Worm (Caenorhabditis elegans) whole organism, L2 larva: ENCODE measurements around the gene nhr-25.

ENCODE experiments used
- F13H6.1 ChIP-seq: sonication (generic microtip); optimal IDR thresholded peaks from 2 replicates; lab custom pipeline; 2016; ENCODE audit warnings: missing genetic modification characterization, missing compliant biosample characterization
- R02D3.7 ChIP-seq: fragments of 150-350 bp; optimal IDR thresholded peaks from 2 replicates; lab custom pipeline; 2014; ENCODE audit warnings: missing biosample characterization, missing genetic modification characterization
- Y55F3AM.14 ChIP-seq: fragments of 200-800 bp; sonication (Bioruptor generic); optimal IDR thresholded peaks from 2 replicates; lab custom pipeline; 2018; ENCODE audit warnings: mild to moderate bottlenecking, missing genetic modification characterization, missing compliant biosample characterization
- ZK546.5 ChIP-seq: sonication (generic microtip); optimal IDR thresholded peaks from 2 replicates; lab custom pipeline; 2017; ENCODE audit warnings: missing biosample characterization, missing genetic modification characterization
- ama-1 ChIP-seq: fragments of 150-350 bp; optimal IDR thresholded peaks from 2 replicates; lab custom pipeline; 2018; ENCODE audit warnings: inconsistent platforms
- ceh-16 ChIP-seq: fragments of 150-350 bp; optimal IDR thresholded peaks from 2 replicates; lab custom pipeline; 2014; ENCODE audit warnings: missing biosample characterization, missing genetic modification characterization
- ceh-82 ChIP-seq: fragments of 150-350 bp; optimal IDR thresholded peaks from 2 replicates; lab custom pipeline; 2014; ENCODE audit warnings: missing biosample characterization, missing genetic modification characterization
- crh-2 ChIP-seq: sonication (generic microtip); optimal IDR thresholded peaks from 2 replicates; lab custom pipeline; 2017; ENCODE audit warnings: missing biosample characterization, missing genetic modification characterization
- dmd-4 ChIP-seq: sonication (generic microtip); optimal IDR thresholded peaks from 2 replicates; lab custom pipeline; 2017; ENCODE audit warnings: missing biosample characterization, missing genetic modification characterization
- elt-1 ChIP-seq: fragments of 150-350 bp; optimal IDR thresholded peaks from 2 replicates; lab custom pipeline; 2014; ENCODE audit warnings: missing biosample characterization, missing genetic modification characterization
- gmeb-1 ChIP-seq: fragments of 150-350 bp; optimal IDR thresholded peaks from 2 replicates; lab custom pipeline; 2014; ENCODE audit warnings: missing biosample characterization, missing genetic modification characterization
- lin-11 ChIP-seq: fragments of 150-350 bp; sonication (generic microtip); optimal IDR thresholded peaks from 2 replicates; lab custom pipeline; 2014; ENCODE audit warnings: missing biosample characterization, missing genetic modification characterization, inconsistent platforms, mixed read lengths
- lin-13 ChIP-seq: fragments of 150-350 bp; optimal IDR thresholded peaks from 2 replicates; lab custom pipeline; 2014; ENCODE audit warnings: missing biosample characterization, missing genetic modification reagents, missing genetic modification characterization
- lin-39 ChIP-seq: fragments of 150-350 bp; optimal IDR thresholded peaks from 2 replicates; lab custom pipeline; 2014; ENCODE audit warnings: missing biosample characterization, missing genetic modification reagents, missing genetic modification characterization
- lsy-2 ChIP-seq, 2 experiments: fragments of 150-350 bp in 1 of 2; sonication (generic microtip) in 1 of 2; optimal IDR thresholded peaks; 2 replicates each; lab custom pipeline; 2014 to 2017; ENCODE audit warnings: missing biosample characterization in 2 of 2, missing genetic modification characterization in 2 of 2
- mbf-1 ChIP-seq: sonication (generic microtip); optimal IDR thresholded peaks from 2 replicates; lab custom pipeline; 2017; ENCODE audit warnings: missing biosample characterization, missing genetic modification characterization
- nhr-10 ChIP-seq: sonication (generic microtip); optimal IDR thresholded peaks from 2 replicates; lab custom pipeline; 2017; ENCODE audit warnings: missing biosample characterization, missing genetic modification characterization
- nhr-11 ChIP-seq: fragments of 150-350 bp; optimal IDR thresholded peaks from 2 replicates; lab custom pipeline; 2014; ENCODE audit warnings: missing biosample characterization, missing genetic modification characterization
- nhr-12 ChIP-seq: fragments of 150-350 bp; optimal IDR thresholded peaks from 2 replicates; lab custom pipeline; 2014; ENCODE audit warnings: missing biosample characterization, missing genetic modification characterization
- nhr-21 ChIP-seq: fragments of 150-350 bp; optimal IDR thresholded peaks from 2 replicates; lab custom pipeline; 2014; ENCODE audit warnings: missing biosample characterization, missing genetic modification characterization
- nhr-23 ChIP-seq: fragments of 150-350 bp; optimal IDR thresholded peaks from 2 replicates; lab custom pipeline; 2014; ENCODE audit warnings: missing biosample characterization, missing genetic modification reagents, missing genetic modification characterization
- nhr-25 ChIP-seq: fragments of 150-350 bp; sonication (generic microtip); optimal IDR thresholded peaks from 3 replicates; lab custom pipeline; 2014; ENCODE audit warnings: missing biosample characterization, missing genetic modification characterization
- nhr-6 ChIP-seq: fragments of 150-350 bp; optimal IDR thresholded peaks from 2 replicates; lab custom pipeline; 2014; ENCODE audit warnings: missing biosample characterization, missing genetic modification characterization
- peb-1 ChIP-seq: fragments of 150-350 bp; optimal IDR thresholded peaks from 2 replicates; lab custom pipeline; 2014; ENCODE audit warnings: missing biosample characterization, missing genetic modification characterization
- skn-1 ChIP-seq: sonication (generic microtip); optimal IDR thresholded peaks from 2 replicates; lab custom pipeline; 2017; ENCODE audit warnings: missing biosample characterization, missing genetic modification characterization
- sma-3 ChIP-seq: sonication (generic microtip); optimal IDR thresholded peaks from 2 replicates; lab custom pipeline; 2016; ENCODE audit warnings: missing genetic modification reagents, missing genetic modification characterization, missing compliant biosample characterization
- sma-9 ChIP-seq, 2 experiments: fragments of 150-350 bp in 1 of 2; sonication (generic microtip) in 1 of 2; optimal IDR thresholded peaks; 2 replicates each; lab custom pipeline; 2014 to 2016; ENCODE audit warnings: missing genetic modification characterization in 2 of 2, mild to moderate bottlenecking in 1 of 2, missing biosample characterization in 1 of 2, missing compliant biosample characterization in 1 of 2, missing genetic modification reagents in 1 of 2, moderate library complexity in 1 of 2
- snpc-4 ChIP-seq: fragments of 150-350 bp; optimal IDR thresholded peaks from 2 replicates; lab custom pipeline; 2014; ENCODE audit warnings: missing biosample characterization, missing genetic modification characterization
- unc-39 ChIP-seq: fragments of 150-350 bp; optimal IDR thresholded peaks from 2 replicates; lab custom pipeline; 2014; ENCODE audit warnings: missing biosample characterization, missing genetic modification characterization
- unc-55 ChIP-seq: fragments of 150-350 bp; sonication (generic microtip); optimal IDR thresholded peaks from 3 replicates; lab custom pipeline; 2014; ENCODE audit warnings: missing biosample characterization, missing genetic modification reagents, missing genetic modification characterization
- unc-62 ChIP-seq: fragments of 150-350 bp; optimal IDR thresholded peaks from 2 replicates; lab custom pipeline; 2014; ENCODE audit warnings: missing biosample characterization, missing genetic modification reagents, missing genetic modification characterization
- zag-1 ChIP-seq: fragments of 150-350 bp; optimal IDR thresholded peaks from 2 replicates; lab custom pipeline; 2014; ENCODE audit warnings: missing biosample characterization, missing genetic modification characterization
- ztf-1 ChIP-seq: fragments of 200-800 bp; sonication (Bioruptor generic); conservative IDR thresholded peaks from 2 replicates; pipeline ENCODE4 v1.3.6; 2022; ENCODE audit warnings: missing genetic modification characterization, missing compliant biosample characterization

Gene nhr-25

DNA sequence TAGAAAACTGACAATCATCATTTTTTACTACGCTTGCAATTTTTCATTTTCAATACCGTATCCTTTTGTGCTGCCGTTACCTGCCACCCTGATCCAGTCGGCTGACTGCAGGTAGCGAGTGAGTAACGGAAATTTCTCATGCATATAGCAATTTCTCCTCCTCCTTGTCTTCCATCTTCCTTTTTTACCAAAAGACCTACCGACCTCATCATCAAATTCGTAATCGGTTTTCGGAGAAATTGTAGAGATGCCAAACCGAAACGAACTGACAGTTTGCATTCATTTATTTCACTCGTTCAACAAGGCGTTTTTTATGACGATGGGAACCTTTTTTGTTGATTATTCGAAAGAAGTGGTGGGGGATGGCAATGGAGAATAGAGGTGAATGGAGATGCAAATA, 8.0 kb downstream of the nhr-25 start:
- TF ChIP-seq nhr-12 (tag; lab: Kevin White, UChicago) (no peak), gmeb-1 (tag; lab: Kevin White, UChicago) (no peak), unc-39 (tag; lab: Kevin White, UChicago) (no peak), nhr-21 (no peak), peb-1 (no peak), sma-9 (GFP tag; optimal IDR thresholded peaks at IDR 0.05; lab: Kevin White, UChicago) (no peak), sma-9 (tag; optimal IDR thresholded peaks at IDR 0.05; lab: Kevin White, UChicago) (no peak), dmd-4 (tag; lab: Kevin White, UChicago) (no peak), ZK546.5 (tag; lab: Kevin White, UChicago) (no peak), mbf-1 (no peak), F13H6.1 (tag; lab: Kevin White, UChicago) (no peak), snpc-4 (tag; lab: Kevin White, UChicago) (no peak), lin-13 (GFP tag; lab: Kevin White, UChicago) (no peak), nhr-25 (tag; lab: Kevin White, UChicago) (no peak)

DNA sequence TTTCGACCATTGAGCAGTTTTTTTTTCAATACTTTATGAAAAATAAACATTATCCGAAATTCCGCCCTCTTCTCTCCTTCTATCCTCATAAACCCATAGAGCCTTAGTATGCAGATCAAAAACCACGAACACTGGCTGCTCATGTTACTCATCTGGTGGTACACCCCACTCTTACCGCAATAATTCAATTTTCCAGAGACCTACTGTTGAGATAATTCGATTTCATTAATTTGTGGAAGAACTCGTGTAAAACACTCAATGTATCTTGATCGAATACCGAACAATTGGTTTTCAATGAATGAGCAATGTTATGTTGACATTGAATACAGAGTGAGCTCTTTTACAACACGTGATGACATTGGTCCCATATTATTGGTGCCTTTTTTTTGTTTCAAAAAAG, 13.2 kb downstream of the nhr-25 start:
- no peak for TF ChIP-seq nhr-23
- no peak for TF ChIP-seq nhr-12 (tag; lab: Kevin White, UChicago)
- no peak for TF ChIP-seq ama-1 (lab: Kevin White, UChicago)
- no peak for TF ChIP-seq mbf-1
- no peak for TF ChIP-seq elt-1 (tag; lab: Kevin White, UChicago)
- TF ChIP-seq ceh-16 = no peak
- no peak for TF ChIP-seq nhr-11
- TF ChIP-seq nhr-10 (tag; lab: Kevin White, UChicago) = no peak
- TF ChIP-seq nhr-25 (tag; lab: Kevin White, UChicago) = no peak
- no peak for TF ChIP-seq nhr-6
- no peak for TF ChIP-seq sma-9 (GFP tag; optimal IDR thresholded peaks at IDR 0.05; lab: Kevin White, UChicago)
- no peak for TF ChIP-seq sma-9 (tag; optimal IDR thresholded peaks at IDR 0.05; lab: Kevin White, UChicago)
- TF ChIP-seq unc-55 (GFP tag; lab: Kevin White, UChicago) = no peak
- no peak for TF ChIP-seq lin-11 (tag; lab: Kevin White, UChicago)

DNA sequence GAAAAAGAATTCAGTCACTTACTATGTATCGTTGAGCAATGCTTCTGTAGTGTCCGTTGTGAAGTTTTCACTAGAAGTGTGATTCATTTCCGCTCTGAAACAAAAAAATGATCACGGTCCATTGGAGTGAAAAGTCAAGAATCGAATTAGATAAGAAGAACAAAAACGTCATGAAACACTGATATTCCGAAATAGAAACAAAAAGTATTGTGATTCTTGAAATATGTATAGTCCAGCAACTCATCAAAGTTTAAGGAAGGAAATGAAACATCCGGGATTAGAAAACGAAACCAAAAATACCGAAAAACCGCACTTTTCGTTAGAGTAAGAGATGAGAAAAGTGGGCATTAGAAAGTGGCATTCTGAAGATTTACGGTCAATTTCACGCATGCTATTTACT, 24.3 kb downstream of the nhr-25 start, which contains the start of gene npr-10:
Gene npr-10, minus strand, starts transcription at position 101 of the 400 bp plus-strand sequence.
- TF ChIP-seq crh-2 (tag; lab: Kevin White, UChicago) = no peak
- TF ChIP-seq elt-1 (tag; lab: Kevin White, UChicago) = no peak
- TF ChIP-seq lin-39 (tag; lab: Kevin White, UChicago) = no peak
- no peak for TF ChIP-seq unc-39 (tag; lab: Kevin White, UChicago)
- TF ChIP-seq nhr-12 (tag; lab: Kevin White, UChicago) = no peak
- no peak for TF ChIP-seq lin-11 (tag; lab: Kevin White, UChicago)
- no peak for TF ChIP-seq F13H6.1 (tag; lab: Kevin White, UChicago)
- TF ChIP-seq Y55F3AM.14 (GFP tag; lab: Kevin White, UChicago) = no peak
- no peak for TF ChIP-seq lsy-2 (tag; optimal IDR thresholded peaks at IDR 0.05; lab: Kevin White, UChicago)
- TF ChIP-seq snpc-4 (tag; lab: Kevin White, UChicago) = no peak
- TF ChIP-seq ztf-1 (GFP tag; lab: Robert Waterston, UW) = no peak
- TF ChIP-seq, all 48 proteins: peak for 0

DNA sequence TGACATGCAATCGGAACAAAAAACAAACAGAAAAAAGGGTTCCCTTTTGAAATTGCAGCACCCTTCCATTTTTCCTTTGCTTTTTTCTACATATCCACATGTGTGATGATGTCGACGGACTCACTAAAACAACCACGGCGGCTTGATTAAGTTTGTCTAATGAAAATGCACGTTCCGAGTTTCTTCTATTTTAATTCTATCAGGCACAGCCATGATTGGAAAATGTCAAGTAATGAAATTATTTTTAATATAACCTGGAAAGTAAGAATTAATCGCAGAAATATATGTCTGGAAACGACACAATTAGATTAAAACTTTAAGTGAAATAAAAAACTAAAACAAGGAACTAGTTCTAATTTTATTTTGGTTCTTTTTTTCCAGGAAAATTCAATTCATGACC, 25.6 kb downstream of the nhr-25 start:
- TF ChIP-seq lin-39 (tag; lab: Kevin White, UChicago) = no peak
- TF ChIP-seq ceh-82 (tag; lab: Kevin White, UChicago) = no peak
- TF ChIP-seq sma-3 (GFP tag; lab: Kevin White, UChicago) = no peak

DNA sequence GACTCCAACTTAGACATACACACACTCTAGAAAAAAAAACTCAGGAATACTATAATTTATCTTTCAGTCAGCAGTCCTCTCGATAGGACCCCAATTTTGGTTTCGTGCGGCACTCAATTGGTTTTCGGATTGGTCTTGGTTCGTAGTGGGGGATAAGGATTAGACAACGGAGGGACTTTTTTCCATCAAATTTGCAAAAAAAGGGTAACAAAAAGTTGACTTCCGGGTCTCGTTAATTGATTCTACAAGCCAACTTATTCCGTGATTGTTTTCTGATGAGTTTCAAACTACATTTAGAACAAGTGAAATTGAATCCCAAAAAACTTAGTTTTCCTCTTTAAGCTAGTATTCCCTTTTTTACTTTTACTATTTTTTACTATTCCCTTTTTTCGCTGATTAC, 26.0 kb downstream of the nhr-25 start:
- TF ChIP-seq lin-13 (GFP tag; lab: Kevin White, UChicago) (no peak), nhr-23 (no peak), nhr-21 (no peak), gmeb-1 (tag; lab: Kevin White, UChicago) (no peak), nhr-10 (tag; lab: Kevin White, UChicago) (no peak), zag-1 (no peak), unc-62 (GFP tag; lab: Kevin White, UChicago) (no peak), unc-55 (GFP tag; lab: Kevin White, UChicago) (no peak), ama-1 (lab: Kevin White, UChicago) (no peak), R02D3.7 (tag; lab: Kevin White, UChicago) (no peak), skn-1 (tag; lab: Kevin White, UChicago) (no peak)
